Worm (Caenorhabditis elegans) whole organism, young adult: ENCODE measurements around the gene cyp-33D1.

Source experiments
- dpl-1 ChIP-seq: fragments of 150-350 bp; optimal IDR thresholded peaks from 2 replicates; lab custom pipeline; 2014; ENCODE audit warnings: missing biosample characterization, missing genetic modification reagents, missing genetic modification characterization
- him-1 ChIP-seq: sonication (generic microtip); optimal IDR thresholded peaks from 2 replicates; lab custom pipeline; 2016; ENCODE audit warnings: missing genotype, missing genetic modification reagents, missing genetic modification characterization, missing compliant biosample characterization
- ztf-25 ChIP-seq: fragments of 200-800 bp; sonication (Bioruptor generic); IDR thresholded peaks from 2 replicates; pipeline ENCODE4 v1.3.6; 2022; ENCODE audit warnings: missing genetic modification reagents, missing genetic modification characterization, missing compliant biosample characterization

- TF ChIP-seq him-1 (tag; lab: Kevin White, UChicago) (no peak), ztf-25 (no peak), dpl-1 (no peak)
These were observed 42.9 kb upstream of the cyp-33D1 start, which contains the start of gene F11A5.15 for ce11 chrV:16218522-16218921.
